Worm (Caenorhabditis elegans) whole organism, mixed stage, embryonic: Measurements from ENCODE around the gene R193.6.

Source experiments
- flh-1 ChIP-seq: fragments of 200-800 bp; sonication (Bioruptor generic); optimal IDR thresholded peaks from 2 replicates; lab custom pipeline; 2018; ENCODE audit warnings: mild to moderate bottlenecking, missing genetic modification characterization, moderate library complexity, missing compliant biosample characterization
- lin-32 ChIP-seq: fragments of 200-800 bp; sonication (Bioruptor generic); optimal IDR thresholded peaks from 2 replicates; lab custom pipeline; 2018; ENCODE audit warnings: mild to moderate bottlenecking, missing genetic modification characterization, missing compliant biosample characterization
- lsy-2 ChIP-seq: fragments of 150-350 bp; optimal IDR thresholded peaks from 2 replicates; lab custom pipeline; 2014; ENCODE audit warnings: missing biosample characterization, missing genetic modification characterization
- nhr-12 ChIP-seq: fragments of 150-350 bp; optimal IDR thresholded peaks from 2 replicates; lab custom pipeline; 2014; ENCODE audit warnings: missing biosample characterization, missing genetic modification characterization
- sem-2 ChIP-seq: fragments of 200-800 bp; sonication (Bioruptor generic); optimal IDR thresholded peaks from 2 replicates; lab custom pipeline; 2018; ENCODE audit warnings: mild to moderate bottlenecking, missing genetic modification characterization, missing compliant biosample characterization
- snpc-4 ChIP-seq: fragments of 150-350 bp; optimal IDR thresholded peaks from 2 replicates; lab custom pipeline; 2014; ENCODE audit warnings: missing biosample characterization, missing genetic modification characterization
- tbx-8 ChIP-seq: fragments of 200-800 bp; sonication (Bioruptor generic); optimal IDR thresholded peaks from 2 replicates; lab custom pipeline; 2018; ENCODE audit warnings: mild to moderate bottlenecking, missing genetic modification characterization, moderate library complexity, missing compliant biosample characterization
- unc-62 ChIP-seq: fragments of 150-350 bp; optimal IDR thresholded peaks from 2 replicates; lab custom pipeline; 2014; ENCODE audit warnings: missing biosample characterization, missing genetic modification reagents, missing genetic modification characterization
- ztf-11 ChIP-seq: fragments of 150-350 bp; optimal IDR thresholded peaks from 2 replicates; lab custom pipeline; 2014; ENCODE audit warnings: missing biosample characterization, missing genetic modification characterization

- TF ChIP-seq tbx-8 (no peak), ztf-11 (no peak), unc-62 (no peak), lsy-2 (tag; lab: Kevin White, UChicago) (no peak), lin-32 (GFP tag; lab: Kevin White, UChicago) (no peak), sem-2 (GFP tag; lab: Kevin White, UChicago) (no peak), snpc-4 (no peak), nhr-12 (tag; lab: Kevin White, UChicago) (no peak), flh-1 (GFP tag; lab: Kevin White, UChicago) (no peak)
These were observed 40.8 kb upstream of the R193.6 start, which contains the start of gene C05D9.4 for ce11 chrX:1107758-1108157.
